Fruit fly (Drosophila melanogaster) whole organism, adult: ENCODE data around the gene Chsy.

Experiments
- CG14711 ChIP-seq: fragments of 200-800 bp; sonication (Bioruptor generic); optimal IDR thresholded peaks from 2 replicates; lab custom pipeline; 2018; ENCODE audit warnings: missing biosample characterization, mild to moderate bottlenecking, missing genetic modification characterization, moderate library complexity
- CG33017 ChIP-seq: fragments of 200-800 bp; sonication (Bioruptor generic); optimal IDR thresholded peaks from 2 replicates; lab custom pipeline; 2018; ENCODE audit warnings: missing biosample characterization, mild to moderate bottlenecking, missing genetic modification characterization, moderate library complexity
- cnc ChIP-seq, 2 experiments: fragments of >200 bp; optimal IDR thresholded peaks; 2 replicates each; lab custom pipeline; 2017
- kay ChIP-seq: fragments of 200-800 bp; sonication (Bioruptor generic); peaks from one replicate; lab custom pipeline; 2016; ENCODE audit warnings: missing biosample characterization, missing genetic modification characterization, borderline replicate concordance
- ovo ChIP-seq: fragments of 200-800 bp; sonication (Bioruptor generic); optimal IDR thresholded peaks from 2 replicates; lab custom pipeline; 2016; ENCODE audit warnings: missing biosample characterization, missing genetic modification characterization
- pad ChIP-seq: fragments of 200-800 bp; sonication (Bioruptor generic); optimal IDR thresholded peaks from 3 replicates; lab custom pipeline; 2017; ENCODE audit warnings: missing biosample characterization, missing genetic modification characterization, mild to moderate bottlenecking, moderate library complexity, missing genetic modification reagents
- tj ChIP-seq: fragments of 200-800 bp; sonication (Bioruptor generic); optimal IDR thresholded peaks from 3 replicates; lab custom pipeline; 2017; ENCODE audit warnings: missing biosample characterization, mild to moderate bottlenecking, missing genetic modification characterization, moderate library complexity
- toe ChIP-seq: fragments of 200-800 bp; sonication (Bioruptor generic); optimal IDR thresholded peaks from 2 replicates; lab custom pipeline; 2016; ENCODE audit warnings: missing biosample characterization, missing genetic modification characterization

DNA sequence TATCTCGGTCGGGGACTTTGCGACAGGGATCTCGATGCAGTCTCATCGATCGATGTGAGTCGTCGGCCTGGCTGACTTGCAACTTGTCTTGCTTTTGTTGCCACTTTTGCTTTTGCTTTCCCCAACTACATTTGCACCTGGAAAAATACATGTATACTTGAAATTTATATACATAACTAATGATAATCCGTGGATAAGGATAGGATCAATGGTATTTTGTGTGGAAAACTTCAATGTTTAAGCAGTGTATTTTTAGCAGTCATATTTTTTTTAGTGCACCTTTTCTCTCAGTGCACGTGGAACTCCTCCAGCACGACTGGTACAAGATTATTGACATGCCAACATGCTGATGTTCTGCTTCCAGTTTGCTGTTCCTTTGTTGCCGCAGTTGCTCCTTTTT is 45.7 kb upstream of the Chsy start:
- TF ChIP-seq CG14711 (tag; lab: Kevin White, UChicago) = no peak
- no peak for TF ChIP-seq CG33017 (tag; lab: Kevin White, UChicago)
- TF ChIP-seq toe (GFP tag; lab: Kevin White, UChicago) = no peak
- TF ChIP-seq tj (GFP tag; lab: Kevin White, UChicago) = no peak
- no peak for TF ChIP-seq kay (GFP tag; lab: Kevin White, UChicago)
- no peak for TF ChIP-seq cnc (optimal IDR thresholded peaks at IDR 0.05; lab: Kevin White, UChicago)
- TF ChIP-seq pad (GFP tag; lab: Kevin White, UChicago) = no peak
- no peak for TF ChIP-seq ovo (GFP tag; lab: Kevin White, UChicago)
